Fruit fly (Drosophila melanogaster): ENCODE data around the gene knk.
A peak's percentile ranks its signal among the peaks of the same experiment; 100 is the strongest.

knk gene

DNA sequence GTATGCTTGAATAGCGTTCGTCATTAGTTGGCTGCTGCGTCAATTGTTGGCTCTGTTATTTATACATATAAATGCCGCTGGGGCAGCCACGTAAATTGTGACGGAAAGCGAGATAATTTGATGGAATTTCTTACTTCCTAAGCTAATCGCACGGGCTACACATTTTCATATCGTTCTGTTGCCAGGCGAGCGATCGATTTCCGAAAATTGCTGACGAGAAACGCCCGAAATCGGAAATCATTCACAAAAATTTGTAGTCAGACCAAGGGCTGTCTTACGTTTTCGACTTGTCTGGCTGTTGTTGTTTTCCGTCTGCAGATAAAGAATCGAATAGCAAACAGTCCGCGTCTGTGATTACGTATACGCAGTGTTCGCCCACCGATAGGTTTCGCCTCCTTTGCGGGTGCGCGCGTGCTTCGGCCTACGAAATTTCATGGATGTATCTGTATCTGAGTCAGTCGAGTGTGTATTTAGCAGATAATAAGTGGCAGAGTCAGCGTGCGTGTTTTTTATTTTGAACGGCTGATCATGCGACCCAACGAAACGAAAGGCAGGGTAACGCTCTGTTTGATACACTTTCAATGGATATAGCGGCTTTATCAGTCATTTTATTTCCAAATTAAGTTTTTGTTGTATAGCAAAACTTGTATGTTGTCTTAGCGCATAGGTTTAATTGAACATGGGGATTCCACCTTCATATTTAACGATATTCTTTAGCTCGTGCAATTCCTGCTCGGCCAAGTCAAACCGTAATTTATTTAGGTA is 27.8 kb downstream of the knk start (continued):
- TF ChIP-seq CG11723 (GFP tag; optimal IDR thresholded peaks at IDR 0.05) (no peak), CG30431 (GFP tag; optimal IDR thresholded peaks at IDR 0.05) (peak; percentile 45), CG3407 (GFP tag; optimal IDR thresholded peaks at IDR 0.05) (no peak), Sry-δ (GFP tag; optimal IDR thresholded peaks at IDR 0.05) (no peak), sima (GFP tag; optimal IDR thresholded peaks at IDR 0.05) (no peak), MESR4 (GFP tag; optimal IDR thresholded peaks at IDR 0.05) (no peak), CG17912 (GFP tag; optimal IDR thresholded peaks at IDR 0.05) (no peak), CG6254 (GFP tag; optimal IDR thresholded peaks at IDR 0.05) (peak; percentile 18), ewg (GFP tag; optimal IDR thresholded peaks at IDR 0.05) (peak; percentile 38), hth (optimal IDR thresholded peaks at IDR 0.05) (no peak), cas (GFP tag; IDR thresholded peaks at IDR 0.05) (no peak), gcm2 (GFP tag; optimal IDR thresholded peaks at IDR 0.05) (peak; percentile 27), Mrtf (GFP tag; IDR thresholded peaks at IDR 0.05) (no peak), MTF-1 (GFP tag; optimal IDR thresholded peaks at IDR 0.05; ENCODE audit: borderline replicate concordance) (no peak), Six4 (GFP tag; optimal IDR thresholded peaks at IDR 0.05) (no peak), CG12219 (GFP tag; optimal IDR thresholded peaks at IDR 0.05) (peak; percentile 69), dimm (GFP tag; IDR thresholded peaks at IDR 0.05) (no peak), Bteb2 (GFP tag; optimal IDR thresholded peaks at IDR 0.05) (peak; percentile 37), YL-1 (GFP tag; optimal IDR thresholded peaks at IDR 0.05) (peak; percentile 0), Usf (GFP tag; optimal IDR thresholded peaks at IDR 0.05) (peak; percentile 47), CG14667 (GFP tag; IDR thresholded peaks at IDR 0.05) (peak; percentile 52; the same call in 1 of the 2 replicates), Meics (GFP tag; optimal IDR thresholded peaks at IDR 0.05) (peak; percentile 74), CG15601 (tag; optimal IDR thresholded peaks at IDR 0.05) (peak; percentile 14), Mes4 (GFP tag; optimal IDR thresholded peaks at IDR 0.05) (no peak), bsh (GFP tag; optimal IDR thresholded peaks at IDR 0.05) (peak in 1 of 2 experiments; percentile 42), amos (GFP tag; IDR thresholded peaks at IDR 0.05; ENCODE audit: partially characterized antibody) (no peak; the same call in 1 of the 2 replicates), CG18011 (GFP tag; optimal IDR thresholded peaks at IDR 0.05) (peak; percentile 59), CG13775 (GFP tag; optimal IDR thresholded peaks at IDR 0.05) (peak; percentile 45), CG7745 (tag; optimal IDR thresholded peaks at IDR 0.05) (no peak), chinmo (GFP tag; IDR thresholded peaks at IDR 0.05; ENCODE audit: partially characterized antibody) (peak; percentile 89; the same call in 3 of the 4 replicates), Atf6 (GFP tag; IDR thresholded peaks at IDR 0.05) (peak; percentile 64; the same call in 1 of the 2 replicates), jumu (GFP tag; optimal IDR thresholded peaks at IDR 0.05) (peak; percentile 70), Myb (GFP tag; optimal IDR thresholded peaks at IDR 0.05) (peak; percentile 59), CG2712 (tag; optimal IDR thresholded peaks at IDR 0.05) (peak; percentile 67), ERR (GFP tag; optimal IDR thresholded peaks at IDR 0.05) (peak; percentile 4), CG16815 (GFP tag; optimal IDR thresholded peaks at IDR 0.05) (peak; percentile 4), disco-r (GFP tag; optimal IDR thresholded peaks at IDR 0.05) (peak; percentile 24), Hr39 (optimal IDR thresholded peaks at IDR 0.05) (no peak), wor (GFP tag; IDR thresholded peaks at IDR 0.05) (no peak), schlank (tag; optimal IDR thresholded peaks at IDR 0.05) (peak; percentile 73), CG12391 (tag; optimal IDR thresholded peaks at IDR 0.05) (peak; percentile 65), Awh (GFP tag; IDR thresholded peaks at IDR 0.05) (no peak), seq (GFP tag; IDR thresholded peaks at IDR 0.05) (peak; percentile 39; the same call in 1 of the 2 replicates), CG6683 (GFP tag; optimal IDR thresholded peaks at IDR 0.05) (peak; percentile 54), CG2202 (tag; optimal IDR thresholded peaks at IDR 0.05) (no peak), gt (GFP tag; IDR thresholded peaks at IDR 0.05) (no peak), Sox100B (GFP tag; optimal IDR thresholded peaks at IDR 0.05) (peak; percentile 70), B-H1 (GFP tag; IDR thresholded peaks at IDR 0.05) (peak; percentile 50; the same call in 1 of the 3 replicates), BEAF-32 (GFP tag; optimal IDR thresholded peaks at IDR 0.05) (no peak)

Data from whole organism, embryonic.